Worm (Caenorhabditis elegans): ENCODE data around the gene str-150.

DNA sequence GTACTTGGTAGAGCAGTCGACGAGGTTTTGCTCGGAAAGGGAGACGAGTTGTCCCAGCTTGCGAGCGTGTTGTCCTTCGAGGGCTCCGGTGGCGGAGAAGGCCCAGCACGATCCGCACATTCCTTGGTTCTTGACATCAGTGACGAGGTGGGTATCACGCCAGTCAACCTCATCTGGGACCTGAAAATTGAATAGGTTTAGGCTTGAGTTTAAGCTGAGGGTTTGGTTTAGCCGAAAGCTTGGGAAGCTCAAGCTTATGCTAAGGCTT lies 10.7 kb downstream of the str-150 start:
- TF ChIP-seq T26A5.8 (tag; optimal IDR thresholded peaks at IDR 0.05) (no peak), unc-62 (GFP tag; optimal IDR thresholded peaks at IDR 0.05) (no peak), ccch-3 (GFP tag; optimal IDR thresholded peaks at IDR 0.05) (no peak), aptf-2 (GFP tag; conservative IDR thresholded peaks at IDR 0.05) (no peak)

Measured in whole organism, young adult.